Fruit fly (Drosophila melanogaster) whole organism, prepupa: Measurements from ENCODE around the gene CG17271.

Experiments
- CG10669 ChIP-seq: fragments of 200-800 bp; sonication (Bioruptor generic); optimal IDR thresholded peaks from 3 replicates; lab custom pipeline; 2018; ENCODE audit warnings: missing biosample characterization, mild to moderate bottlenecking, missing genetic modification characterization, moderate library complexity
- CG11294 ChIP-seq: fragments of 200-800 bp; sonication (Bioruptor generic); IDR thresholded peaks from 2 replicates; pipeline ENCODE4 v1.3.6; 2022; ENCODE audit warnings: missing biosample characterization, missing genetic modification characterization
- CG11902 ChIP-seq: fragments of 200-800 bp; sonication (Bioruptor generic); optimal IDR thresholded peaks from 3 replicates; lab custom pipeline; 2016; ENCODE audit warnings: missing biosample characterization, missing genetic modification characterization
- CG15336 ChIP-seq: fragments of 200-800 bp; sonication (Bioruptor generic); IDR thresholded peaks from 2 replicates; pipeline ENCODE4 v1.3.6; 2022; ENCODE audit warnings: missing biosample characterization, missing genetic modification characterization
- CG16779 ChIP-seq: fragments of 200-800 bp; sonication (Bioruptor generic); optimal IDR thresholded peaks from 3 replicates; lab custom pipeline; 2017; ENCODE audit warnings: missing biosample characterization, mild to moderate bottlenecking, missing genetic modification characterization
- CG32006 ChIP-seq: fragments of 200-800 bp; sonication (Bioruptor generic); optimal IDR thresholded peaks from 3 replicates; lab custom pipeline; 2017; ENCODE audit warnings: missing biosample characterization, mild to moderate bottlenecking, missing genetic modification characterization
- CG3919 ChIP-seq: fragments of 200-800 bp; sonication (Bioruptor generic); optimal IDR thresholded peaks from 3 replicates; lab custom pipeline; 2016; ENCODE audit warnings: missing biosample characterization, missing genetic modification characterization
- CG4318 ChIP-seq: fragments of 200-800 bp; sonication (Bioruptor generic); optimal IDR thresholded peaks from 3 replicates; lab custom pipeline; 2017; ENCODE audit warnings: missing biosample characterization, mild to moderate bottlenecking, missing genetic modification characterization
- CG6163 ChIP-seq: fragments of 200-800 bp; sonication (Bioruptor generic); IDR thresholded peaks from 3 replicates; pipeline ENCODE4 v1.3.6; 2022; ENCODE audit warnings: missing biosample characterization, missing genetic modification characterization
- CG6808 ChIP-seq: fragments of 200-800 bp; sonication (Bioruptor generic); optimal IDR thresholded peaks from 3 replicates; lab custom pipeline; 2017; ENCODE audit warnings: missing biosample characterization, missing genetic modification characterization, mild to moderate bottlenecking, moderate library complexity, missing genetic modification reagents
- CG9139 ChIP-seq: fragments of 200-800 bp; sonication (Bioruptor generic); optimal IDR thresholded peaks from 3 replicates; lab custom pipeline; 2017; ENCODE audit warnings: missing biosample characterization, mild to moderate bottlenecking, missing genetic modification characterization
- Eip78C ChIP-seq: fragments of 200-800 bp; sonication (Bioruptor generic); peaks from one replicate; lab custom pipeline; 2016; ENCODE audit warnings: missing biosample characterization, missing genetic modification characterization
- Ets96B ChIP-seq: fragments of 200-800 bp; optimal IDR thresholded peaks from 2 replicates; lab custom pipeline; 2019; ENCODE audit warnings: missing biosample characterization, mild to moderate bottlenecking, missing genetic modification characterization, moderate library complexity
- Hr38 ChIP-seq: sonication (Bioruptor generic); optimal IDR thresholded peaks from 2 replicates; lab custom pipeline; 2016; ENCODE audit warnings: missing biosample characterization, missing genetic modification characterization
- Hr39 ChIP-seq: fragments of 200-800 bp; sonication (Bioruptor generic); optimal IDR thresholded peaks from 2 replicates; lab custom pipeline; 2016; ENCODE audit warnings: missing biosample characterization, missing genetic modification characterization
- Lpt ChIP-seq: fragments of 200-800 bp; sonication (Bioruptor generic); optimal IDR thresholded peaks from 3 replicates; lab custom pipeline; 2016; ENCODE audit warnings: missing biosample characterization, missing genetic modification characterization
- Met ChIP-seq: fragments of 200-800 bp; sonication (Bioruptor generic); optimal IDR thresholded peaks from 3 replicates; lab custom pipeline; 2016; ENCODE audit warnings: missing biosample characterization, missing genetic modification characterization
- Sox102F ChIP-seq: fragments of 200-800 bp; sonication (Bioruptor generic); optimal IDR thresholded peaks from 2 replicates; lab custom pipeline; 2016; ENCODE audit warnings: missing biosample characterization, mild to moderate bottlenecking, missing genetic modification characterization
- Sox15 ChIP-seq: fragments of 200-800 bp; sonication (Bioruptor generic); optimal IDR thresholded peaks from 3 replicates; lab custom pipeline; 2016; ENCODE audit warnings: missing biosample characterization, missing genetic modification characterization
- cyc ChIP-seq: fragments of 200-800 bp; sonication (Bioruptor generic); optimal IDR thresholded peaks from 3 replicates; lab custom pipeline; 2016; ENCODE audit warnings: missing biosample characterization, missing genetic modification characterization
- dac ChIP-seq: fragments of 200-800 bp; sonication (Bioruptor generic); optimal IDR thresholded peaks from 2 replicates; lab custom pipeline; 2017; ENCODE audit warnings: missing biosample characterization, mild to moderate bottlenecking, missing genetic modification characterization
- fd85E ChIP-seq: fragments of 200-800 bp; sonication (Bioruptor generic); optimal IDR thresholded peaks from 3 replicates; lab custom pipeline; 2016; ENCODE audit warnings: missing biosample characterization, missing genetic modification characterization
- fkh ChIP-seq: fragments of 200-800 bp; sonication (Bioruptor generic); optimal IDR thresholded peaks from 3 replicates; lab custom pipeline; 2017; ENCODE audit warnings: missing biosample characterization, mild to moderate bottlenecking, missing genetic modification characterization, moderate library complexity
- net ChIP-seq: fragments of 200-800 bp; sonication (Bioruptor generic); optimal IDR thresholded peaks from 3 replicates; lab custom pipeline; 2016; ENCODE audit warnings: missing biosample characterization, missing genetic modification characterization
- salr ChIP-seq, 2 experiments: fragments of 200-800 bp; sonication (Bioruptor generic); optimal IDR thresholded peaks; 3 replicates each; lab custom pipeline; 2016 to 2018; ENCODE audit warnings: missing biosample characterization in 2 of 2, missing genetic modification characterization in 2 of 2, mild to moderate bottlenecking in 1 of 2
- ss ChIP-seq, 2 experiments: fragments of 200-800 bp; sonication (Bioruptor generic); optimal IDR thresholded peaks; 2 replicates in 1 of 2; 3 replicates in 1 of 2; lab custom pipeline; 2017 to 2018; ENCODE audit warnings: mild to moderate bottlenecking in 2 of 2, missing biosample characterization in 2 of 2, missing genetic modification characterization in 2 of 2, moderate library complexity in 1 of 2
- svp ChIP-seq: fragments of 200-800 bp; sonication (Bioruptor generic); peaks from one replicate; lab custom pipeline; 2016; ENCODE audit warnings: missing biosample characterization, missing genetic modification characterization
- vri ChIP-seq: fragments of 200-800 bp; sonication (Bioruptor generic); optimal IDR thresholded peaks from 3 replicates; lab custom pipeline; 2016; ENCODE audit warnings: missing biosample characterization, mild to moderate bottlenecking, missing genetic modification characterization

The CG17271 gene

dm6 chr3R:20828520-20829415 is 7.1 kb upstream of the CG17271 start (continued):
- no peak for TF ChIP-seq net
- no peak for TF ChIP-seq CG32006 (GFP tag; lab: Kevin White, UChicago)
- TF ChIP-seq Sox102F, result no peak
- TF ChIP-seq Ets96B (tag; lab: Kevin White, UChicago), result no peak
- TF ChIP-seq CG10669 (GFP tag; lab: Kevin White, UChicago), result no peak
- TF ChIP-seq CG3919 (GFP tag; lab: Kevin White, UChicago), result no peak
- no peak for TF ChIP-seq salr (GFP tag; optimal IDR thresholded peaks at IDR 0.05; lab: Kevin White, UChicago)
- TF ChIP-seq ss (GFP tag; optimal IDR thresholded peaks at IDR 0.05; lab: Kevin White, UChicago), result peak in 1 of 2 experiments; percentile 55
- TF ChIP-seq vri (GFP tag; lab: Kevin White, UChicago), result peak; percentile 99

- TF ChIP-seq CG9139 (GFP tag; lab: Kevin White, UChicago), result no peak
- peak; percentile 73 for TF ChIP-seq fkh (GFP tag; lab: Kevin White, UChicago)
- no peak for TF ChIP-seq fd85E (GFP tag; lab: Kevin White, UChicago)
- no peak for TF ChIP-seq Eip78C (GFP tag; lab: Kevin White, UChicago)
- no peak for TF ChIP-seq vri (GFP tag; lab: Kevin White, UChicago)
Measured at dm6 chr3R:20826929-20827328, 5.3 kb upstream of the CG17271 start.

dm6 chr3R:20823704-20824454 is 2.2 kb upstream of the CG17271 start, which contains the start of gene CG17272:
Gene CG17272 (minus strand): TSS chr3R:20824239.
- no peak for TF ChIP-seq CG4318 (GFP tag; lab: Kevin White, UChicago)
- TF ChIP-seq Eip78C (GFP tag; lab: Kevin White, UChicago), result peak; percentile 20
- no peak for TF ChIP-seq CG6808 (GFP tag; lab: Kevin White, UChicago)
- TF ChIP-seq Ets96B (tag; lab: Kevin White, UChicago), result no peak
- TF ChIP-seq Hr38 (GFP tag; lab: Kevin White, UChicago), result no peak

- TF ChIP-seq salr (GFP tag; optimal IDR thresholded peaks at IDR 0.05; lab: Kevin White, UChicago) (no peak), ss (GFP tag; optimal IDR thresholded peaks at IDR 0.05; lab: Kevin White, UChicago) (no peak), Met (GFP tag; lab: Kevin White, UChicago) (no peak), dac (GFP tag; lab: Kevin White, UChicago) (no peak), CG11294 (GFP tag; lab: Robert Waterston, UW) (no peak), CG32006 (GFP tag; lab: Kevin White, UChicago) (no peak), CG15336 (GFP tag; lab: Robert Waterston, UW) (no peak), vri (GFP tag; lab: Kevin White, UChicago) (no peak), Sox15 (GFP tag; lab: Kevin White, UChicago) (no peak), Lpt (GFP tag; lab: Kevin White, UChicago) (no peak), CG11902 (no peak), CG6808 (GFP tag; lab: Kevin White, UChicago) (no peak), CG16779 (tag; lab: Kevin White, UChicago) (no peak), Hr39 (GFP tag; lab: Kevin White, UChicago) (no peak), CG6163 (GFP tag; lab: Robert Waterston, UW) (no peak), cyc (GFP tag; lab: Kevin White, UChicago) (no peak)
- TF ChIP-seq, all 60 proteins: peak for 0
Measured at dm6 chr3R:20818689-20819088, 3.0 kb downstream of the CG17271 start, which contains the start of gene CG17270. Gene CG17270 (minus strand): TSS chr3R:20818929.

dm6 chr3R:20818237-20818636 is 3.4 kb downstream of the CG17271 start:
- TF ChIP-seq Eip78C (GFP tag; lab: Kevin White, UChicago), result peak; percentile 47
- no peak for TF ChIP-seq svp (GFP tag; lab: Kevin White, UChicago)
- no peak for TF ChIP-seq cyc (GFP tag; lab: Kevin White, UChicago)
